Worm (Caenorhabditis elegans) whole organism, L3 larva: ENCODE results near the gene T26A8.4.
"Not testable (repeated sequence)": the region's sequence is repeated elsewhere in the genome, so short reads cannot be mapped to it uniquely, and the experiment has no call there.

Experiments used
- R02D3.7 ChIP-seq: fragments of 150-350 bp; optimal IDR thresholded peaks from 2 replicates; lab custom pipeline; 2014; ENCODE audit warnings: missing biosample characterization, missing genetic modification characterization
- ZK546.5 ChIP-seq: sonication (generic microtip); optimal IDR thresholded peaks from 2 replicates; lab custom pipeline; 2017; ENCODE audit warnings: missing biosample characterization, missing genetic modification characterization
- aly-2 ChIP-seq: fragments of 150-350 bp; optimal IDR thresholded peaks from 2 replicates; lab custom pipeline; 2014; ENCODE audit warnings: missing biosample characterization, missing genetic modification characterization
- ama-1 ChIP-seq: fragments of 150-350 bp; optimal IDR thresholded peaks from 2 replicates; lab custom pipeline; 2018
- ceh-16 ChIP-seq: sonication (generic microtip); optimal IDR thresholded peaks from 2 replicates; lab custom pipeline; 2017; ENCODE audit warnings: missing biosample characterization, missing genetic modification characterization
- ceh-28 ChIP-seq: fragments of 150-350 bp; optimal IDR thresholded peaks from 2 replicates; lab custom pipeline; 2014; ENCODE audit warnings: missing biosample characterization, missing genetic modification reagents, missing genetic modification characterization
- ceh-9 ChIP-seq: sonication (generic microtip); optimal IDR thresholded peaks from 2 replicates; lab custom pipeline; 2018; ENCODE audit warnings: missing biosample characterization, missing genetic modification characterization
- daf-12 ChIP-seq: fragments of 150-350 bp; optimal IDR thresholded peaks from 2 replicates; lab custom pipeline; 2014; ENCODE audit warnings: missing biosample characterization, missing genetic modification reagents, missing genetic modification characterization
- egl-27 ChIP-seq: sonication (generic microtip); optimal IDR thresholded peaks from 4 replicates; lab custom pipeline; 2017; ENCODE audit warnings: missing biosample characterization, missing genetic modification reagents, missing genetic modification characterization
- egl-5 ChIP-seq: fragments of 150-350 bp; optimal IDR thresholded peaks from 2 replicates; lab custom pipeline; 2017; ENCODE audit warnings: missing biosample characterization, missing genetic modification reagents, missing genetic modification characterization, inconsistent platforms
- elt-1 ChIP-seq: fragments of 150-350 bp; optimal IDR thresholded peaks from 2 replicates; lab custom pipeline; 2014; ENCODE audit warnings: missing biosample characterization, missing genetic modification characterization
- elt-2 ChIP-seq: sonication (generic microtip); optimal IDR thresholded peaks from 2 replicates; lab custom pipeline; 2016; ENCODE audit warnings: missing genetic modification reagents, mild to moderate bottlenecking, missing genetic modification characterization, missing compliant biosample characterization
- elt-3 ChIP-seq, 3 experiments: fragments of 150-350 bp in 1 of 3; sonication (generic microtip) in 2 of 3; optimal IDR thresholded peaks; 2 replicates in 2 of 3; 4 replicates in 1 of 3; lab custom pipeline; 2014 to 2017; ENCODE audit warnings: missing biosample characterization in 3 of 3, missing genetic modification characterization in 3 of 3
- eor-1 ChIP-seq, 2 experiments: fragments of 150-350 bp; optimal IDR thresholded peaks; 2 replicates each; lab custom pipeline; 2014 to 2018; ENCODE audit warnings: missing biosample characterization in 2 of 2, missing genetic modification characterization in 2 of 2
- fkh-2 ChIP-seq: fragments of 150-350 bp; optimal IDR thresholded peaks from 2 replicates; lab custom pipeline; 2014; ENCODE audit warnings: missing biosample characterization, missing genetic modification reagents, missing genetic modification characterization
- hmg-11 ChIP-seq: sonication (generic microtip); optimal IDR thresholded peaks from 2 replicates; lab custom pipeline; 2016; ENCODE audit warnings: missing genetic modification characterization, missing compliant biosample characterization
- jun-1 ChIP-seq: fragments of 150-350 bp; optimal IDR thresholded peaks from 2 replicates; lab custom pipeline; 2014; ENCODE audit warnings: missing biosample characterization, missing genetic modification reagents, missing genetic modification characterization
- lin-15B ChIP-seq: fragments of 150-350 bp; optimal IDR thresholded peaks from 2 replicates; lab custom pipeline; 2014; ENCODE audit warnings: missing biosample characterization, missing genetic modification characterization
- lsy-12 ChIP-seq: sonication (generic microtip); optimal IDR thresholded peaks from 2 replicates; lab custom pipeline; 2016; ENCODE audit warnings: mild to moderate bottlenecking, missing genetic modification characterization, missing compliant biosample characterization
- mdl-1 ChIP-seq: fragments of 150-350 bp; optimal IDR thresholded peaks from 2 replicates; lab custom pipeline; 2014; ENCODE audit warnings: missing biosample characterization, missing genetic modification characterization
- mml-1 ChIP-seq: fragments of 150-350 bp; sonication (generic microtip); optimal IDR thresholded peaks from 3 replicates; lab custom pipeline; 2014; ENCODE audit warnings: missing biosample characterization, missing genetic modification characterization
- nfya-1 ChIP-seq: sonication (generic microtip); optimal IDR thresholded peaks from 2 replicates; lab custom pipeline; 2017; ENCODE audit warnings: missing genetic modification characterization, mild to moderate bottlenecking, missing compliant biosample characterization, antibody characterized with exemption, moderate library complexity; ENCODE audit not compliant: insufficient read depth
- nhr-12 ChIP-seq: fragments of 150-350 bp; optimal IDR thresholded peaks from 2 replicates; lab custom pipeline; 2014; ENCODE audit warnings: missing biosample characterization, missing genetic modification characterization
- nhr-23 ChIP-seq: fragments of 150-350 bp; optimal IDR thresholded peaks from 2 replicates; lab custom pipeline; 2014; ENCODE audit warnings: missing biosample characterization, missing genetic modification reagents, missing genetic modification characterization
- nhr-25 ChIP-seq: sonication (generic microtip); optimal IDR thresholded peaks from 2 replicates; lab custom pipeline; 2017; ENCODE audit warnings: missing biosample characterization, missing genetic modification characterization
- nhr-28 ChIP-seq: fragments of 150-350 bp; optimal IDR thresholded peaks from 2 replicates; lab custom pipeline; 2014; ENCODE audit warnings: missing biosample characterization, missing genetic modification characterization
- nhr-43 ChIP-seq: sonication (generic microtip); optimal IDR thresholded peaks from 2 replicates; lab custom pipeline; 2016; ENCODE audit warnings: mild to moderate bottlenecking, missing genetic modification characterization, missing compliant biosample characterization; ENCODE audit not compliant: poor library complexity, severe bottlenecking
- nhr-67 ChIP-seq: fragments of 150-350 bp; optimal IDR thresholded peaks from 2 replicates; lab custom pipeline; 2014; ENCODE audit warnings: missing biosample characterization, missing genetic modification characterization
- nhr-76 ChIP-seq: fragments of 150-350 bp; sonication (generic microtip); optimal IDR thresholded peaks from 5 replicates; lab custom pipeline; 2014; ENCODE audit warnings: missing biosample characterization, missing genetic modification characterization
- pha-4 ChIP-seq: fragments of 150-350 bp; optimal IDR thresholded peaks from 2 replicates; lab custom pipeline; 2014; ENCODE audit warnings: missing biosample characterization, missing genetic modification reagents, missing genetic modification characterization
- pqm-1 ChIP-seq: fragments of 150-350 bp; optimal IDR thresholded peaks from 2 replicates; lab custom pipeline; 2017; ENCODE audit warnings: missing biosample characterization, missing genetic modification characterization, inconsistent platforms
- skn-1 ChIP-seq: fragments of 150-350 bp; optimal IDR thresholded peaks from 2 replicates; lab custom pipeline; 2014; ENCODE audit warnings: missing biosample characterization, missing genetic modification characterization
- snpc-4 ChIP-seq: fragments of 150-350 bp; optimal IDR thresholded peaks from 2 replicates; lab custom pipeline; 2014; ENCODE audit warnings: missing biosample characterization, missing genetic modification characterization
- tbx-2 ChIP-seq: sonication (generic microtip); optimal IDR thresholded peaks from 2 replicates; lab custom pipeline; 2016; ENCODE audit warnings: mild to moderate bottlenecking, missing genetic modification characterization, missing compliant biosample characterization
- unc-39 ChIP-seq: sonication (generic microtip); optimal IDR thresholded peaks from 4 replicates; lab custom pipeline; 2017; ENCODE audit warnings: missing biosample characterization, missing genetic modification characterization
- zag-1 ChIP-seq: fragments of 150-350 bp; optimal IDR thresholded peaks from 2 replicates; lab custom pipeline; 2014; ENCODE audit warnings: missing biosample characterization, missing genetic modification characterization
- ztf-4 ChIP-seq: fragments of 150-350 bp; optimal IDR thresholded peaks from 2 replicates; lab custom pipeline; 2014; ENCODE audit warnings: missing biosample characterization, missing genetic modification characterization

Gene T26A8.4

ce11 chrIV:8394105-8394504 lies 38.6 kb downstream of the T26A8.4 start, which contains the start of gene D2096.11:
Gene D2096.11, minus strand, starts transcription at chrIV:8394205.
- TF ChIP-seq ZK546.5 (no peak), eor-1 (tag; optimal IDR thresholded peaks at IDR 0.05; lab: Kevin White, UChicago) (no peak)

ce11 chrIV:8389139-8389538 lies 43.6 kb downstream of the T26A8.4 start, which contains the start of gene D2096.10:
Gene D2096.10, minus strand, starts transcription at chrIV:8389239.
- not testable (repeated sequence) for TF ChIP-seq R02D3.7; nhr-12 (tag; lab: Kevin White, UChicago); ZK546.5

- TF ChIP-seq zag-1 = no peak
- no peak for TF ChIP-seq nhr-25
- no peak for TF ChIP-seq ama-1 (lab: Kevin White, UChicago)
- TF ChIP-seq elt-2 (tag; lab: Kevin White, UChicago) = no peak
Measured at ce11 chrIV:8385662-8386061, 47.0 kb downstream of the T26A8.4 start.

ce11 chrIV:8384737-8385136 lies 48.0 kb downstream of the T26A8.4 start:
- TF ChIP-seq skn-1 (tag; lab: Kevin White, UChicago) = no peak
- no peak for TF ChIP-seq ceh-16 (tag; lab: Kevin White, UChicago)
- no peak for TF ChIP-seq egl-27
- no peak for TF ChIP-seq nhr-28 (tag; lab: Kevin White, UChicago)
- TF ChIP-seq nhr-23 (tag; lab: Kevin White, UChicago) = no peak
- no peak for TF ChIP-seq aly-2 (tag; lab: Kevin White, UChicago)
- TF ChIP-seq mdl-1 (tag; lab: Kevin White, UChicago) = no peak
- no peak for TF ChIP-seq nfya-1 (tag; lab: Kevin White, UChicago)
- no peak for TF ChIP-seq lin-15B (tag; lab: Kevin White, UChicago)
- TF ChIP-seq fkh-2 (tag; lab: Kevin White, UChicago) = no peak
- TF ChIP-seq, all 47 proteins: peak for 0

- TF ChIP-seq tbx-2 (tag; lab: Kevin White, UChicago) = no peak
- TF ChIP-seq lin-15B (tag; lab: Kevin White, UChicago) = no peak
- no peak for TF ChIP-seq mdl-1 (tag; lab: Kevin White, UChicago)
Measured at ce11 chrIV:8382695-8383094, 50.0 kb downstream of the T26A8.4 start, which contains the start of gene D2096.9. Gene D2096.9, minus strand, starts transcription at chrIV:8382795.

- TF ChIP-seq pqm-1 (tag; lab: Kevin White, UChicago) (peak; percentile 89), egl-27 (no peak), elt-2 (tag; lab: Kevin White, UChicago) (peak; percentile 97), jun-1 (tag; lab: Kevin White, UChicago) (peak; percentile 32), mdl-1 (tag; lab: Kevin White, UChicago) (no peak), pha-4 (tag; lab: Kevin White, UChicago) (peak; percentile 59), nhr-25 (no peak)
Measured at ce11 chrIV:8380266-8380850, 52.3 kb downstream of the T26A8.4 start.

ce11 chrIV:8379683-8380082 lies 53.0 kb downstream of the T26A8.4 start, which contains the start of gene praf-3:
Gene praf-3, plus strand, starts transcription at chrIV:8379983.
- TF ChIP-seq aly-2 (tag; lab: Kevin White, UChicago) = no peak

- peak; percentile 97 for TF ChIP-seq R02D3.7
- no peak for TF ChIP-seq nhr-43 (tag; lab: Kevin White, UChicago)
- no peak for TF ChIP-seq unc-39 (tag; lab: Kevin White, UChicago)
- no peak for TF ChIP-seq daf-12 (tag; lab: Kevin White, UChicago)
- TF ChIP-seq mml-1 (tag; lab: Kevin White, UChicago) = no peak
- TF ChIP-seq jun-1 (tag; lab: Kevin White, UChicago) = no peak
- peak; percentile 75 for TF ChIP-seq nhr-23 (tag; lab: Kevin White, UChicago)
- TF ChIP-seq ceh-9 (tag; lab: Kevin White, UChicago) = no peak
- TF ChIP-seq nhr-76 (tag; lab: Kevin White, UChicago) = no peak
- peak; percentile 39 for TF ChIP-seq ceh-28 (tag; lab: Kevin White, UChicago)
- TF ChIP-seq nhr-12 (tag; lab: Kevin White, UChicago) = no peak
- TF ChIP-seq ZK546.5 = no peak
- peak; percentile 83 for TF ChIP-seq snpc-4 (tag; lab: Kevin White, UChicago)
- no peak for TF ChIP-seq lsy-12 (tag; lab: Kevin White, UChicago)
- TF ChIP-seq pha-4 (tag; lab: Kevin White, UChicago) = peak; percentile 95
- no peak for TF ChIP-seq elt-1 (tag; lab: Kevin White, UChicago)
- peak; percentile 68 for TF ChIP-seq hmg-11
- no peak for TF ChIP-seq aly-2 (tag; lab: Kevin White, UChicago)
- TF ChIP-seq elt-3 (tag; optimal IDR thresholded peaks at IDR 0.05; lab: Kevin White, UChicago) = no peak
- no peak for TF ChIP-seq zag-1
- peak; percentile 62 for TF ChIP-seq ztf-4 (tag; lab: Kevin White, UChicago)
- TF ChIP-seq egl-5 (tag; lab: Kevin White, UChicago) = peak; percentile 85
- no peak for TF ChIP-seq nhr-67
- no peak for TF ChIP-seq eor-1 (tag; optimal IDR thresholded peaks at IDR 0.05; lab: Kevin White, UChicago)
Measured at ce11 chrIV:8379278-8379677, 53.4 kb downstream of the T26A8.4 start, which contains the start of gene nap-1. Gene nap-1, minus strand, starts transcription at chrIV:8379319.
